Worm (Caenorhabditis elegans): Measurements from ENCODE around the gene K08A2.2.

DNA sequence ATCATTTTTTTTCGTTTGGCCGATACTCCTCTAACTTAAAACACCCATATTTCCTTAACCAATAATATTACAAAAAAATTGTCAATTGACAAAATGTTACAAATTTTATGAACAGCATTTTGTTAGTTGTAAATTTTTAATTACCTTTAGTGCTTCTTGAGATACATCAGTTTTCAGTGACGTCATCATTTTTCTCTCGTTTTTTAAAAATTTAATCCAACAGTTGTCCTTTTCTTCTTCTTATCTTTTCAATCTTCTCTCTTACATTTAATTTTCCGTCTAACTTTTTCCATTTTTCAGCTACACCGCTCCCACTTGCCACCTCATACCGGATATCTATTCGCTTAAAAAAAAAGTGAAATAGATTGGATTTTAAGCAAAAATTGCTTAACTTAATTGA is 5.3 kb downstream of the K08A2.2 start, which contains the start of gene lido-8:
- no peak for TF ChIP-seq tbx-11 (GFP tag; IDR thresholded peaks at IDR 0.05)
- no peak for TF ChIP-seq hnd-1 (tag; optimal IDR thresholded peaks at IDR 0.05)
- no peak for TF ChIP-seq ama-1 (optimal IDR thresholded peaks at IDR 0.05)
- TF ChIP-seq flt-1 (GFP tag; IDR thresholded peaks at IDR 0.05): no peak
- no peak for TF ChIP-seq F13C5.2 (tag; optimal IDR thresholded peaks at IDR 0.05)

Measured in whole organism, early embryonic.